Worm (Caenorhabditis elegans): ENCODE results near the gene F35D2.3.

- TF ChIP-seq ceh-30 (tag; optimal IDR thresholded peaks at IDR 0.05) (no peak), tbx-7 (tag; optimal IDR thresholded peaks at IDR 0.05) (no peak), pros-1 (tag; optimal IDR thresholded peaks at IDR 0.05) (no peak), tbx-2 (tag; optimal IDR thresholded peaks at IDR 0.05) (no peak), ceh-6 (GFP tag; optimal IDR thresholded peaks at IDR 0.05) (no peak), ama-1 (optimal IDR thresholded peaks at IDR 0.05) (no peak), pha-4 (tag; optimal IDR thresholded peaks at IDR 0.05) (no peak), pqm-1 (tag; optimal IDR thresholded peaks at IDR 0.05) (no peak)
Measured at ce11 chrII:7618212-7618611, 47.8 kb downstream of the F35D2.3 start.

Measured in whole organism, late embryonic.